Fruit fly (Drosophila melanogaster): ENCODE data around the gene ph-d.

ph-d gene

DNA sequence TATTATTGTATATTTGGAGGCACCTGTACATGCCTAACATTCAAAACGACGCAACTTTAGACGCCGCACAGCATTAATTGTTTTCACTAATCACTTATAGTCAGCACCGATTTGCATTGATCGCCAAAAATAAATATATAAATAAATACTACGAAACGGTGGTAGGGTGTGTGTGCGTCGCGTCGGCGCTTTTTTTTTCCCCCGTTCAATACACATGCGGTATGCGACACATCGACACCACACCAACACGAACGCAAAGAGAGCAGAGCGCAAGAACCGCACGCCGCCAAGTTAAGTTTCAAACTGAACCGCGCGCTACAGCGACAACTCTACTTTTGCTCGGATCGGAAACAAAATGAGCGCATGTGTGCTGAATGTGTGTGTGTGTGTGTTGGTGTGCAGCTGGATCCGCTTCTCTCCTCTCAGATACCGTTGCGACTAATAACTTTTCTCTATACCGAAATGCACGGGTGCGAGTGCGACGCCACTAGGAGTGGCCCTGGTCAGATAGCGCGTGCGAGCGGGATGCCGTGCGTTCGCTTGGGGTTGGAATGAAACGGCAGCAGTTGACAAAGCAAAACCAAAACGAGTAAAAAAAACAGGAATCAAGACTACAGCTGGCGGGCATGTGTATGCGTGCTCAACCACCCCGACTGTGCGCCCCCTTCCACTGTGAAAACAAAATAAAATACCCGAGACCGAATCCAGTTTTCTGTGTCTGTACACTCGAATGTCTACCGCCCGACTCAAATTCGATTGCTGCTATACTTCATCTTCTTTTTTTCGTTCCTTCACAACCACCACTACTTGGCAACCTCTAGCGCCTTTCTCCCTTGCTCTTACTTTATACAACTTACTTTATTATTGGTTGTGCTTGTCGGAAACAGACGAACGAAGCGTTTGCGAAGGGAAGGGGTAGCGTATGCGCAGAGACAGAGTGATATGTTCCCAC, at the start of gene ph-d:
Gene ph-d, minus strand, starts transcription at position 274 of the 952 bp plus-strand sequence.
- peak; percentile 95 for TF ChIP-seq CG17801 (GFP tag; optimal IDR thresholded peaks at IDR 0.05; ENCODE audit: partially characterized antibody)

DNA sequence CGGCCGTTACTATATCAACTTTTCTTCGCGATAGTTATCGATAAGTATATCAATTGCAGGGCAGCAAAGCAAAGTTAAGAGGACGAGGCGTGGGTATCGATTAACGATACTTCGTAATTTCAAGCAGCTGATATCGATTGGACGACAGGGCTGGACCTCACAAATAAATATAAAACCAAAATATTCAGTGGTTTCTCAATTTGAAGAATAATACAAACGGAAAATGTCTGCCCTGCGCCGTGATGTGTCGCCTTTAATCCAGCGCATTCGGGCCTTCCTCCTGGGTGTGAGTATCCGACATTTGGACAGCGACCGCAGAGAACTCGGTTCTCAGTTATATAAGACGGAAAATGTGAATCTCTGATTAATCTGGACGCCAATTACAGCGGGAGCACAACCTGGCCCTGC, 49.3 kb upstream of the ph-d start, which contains the start of gene ND-B14.5A:
Gene ND-B14.5A, plus strand, starts transcription at position 107 of the 408 bp plus-strand sequence.
- TF ChIP-seq CG17801 (GFP tag; optimal IDR thresholded peaks at IDR 0.05; ENCODE audit: partially characterized antibody), result peak; percentile 49

DNA sequence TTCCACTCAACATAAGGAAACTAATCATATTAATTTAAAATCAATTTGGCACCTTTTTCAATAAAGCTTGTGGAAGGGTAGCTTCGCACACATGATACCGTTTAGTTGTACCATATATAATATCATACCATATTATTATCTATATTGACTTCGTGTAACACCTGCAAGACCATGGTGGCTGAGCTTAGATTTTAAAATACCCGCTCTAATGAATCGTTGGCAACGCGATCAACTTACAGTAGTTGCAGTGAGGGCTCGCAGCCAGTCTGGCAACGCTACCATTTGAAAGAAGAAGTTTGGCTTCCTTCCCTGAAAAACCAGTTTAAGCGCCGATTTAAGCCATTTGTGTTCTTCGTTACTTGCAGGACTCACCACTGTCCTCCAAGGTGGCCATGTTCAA, 47.3 kb upstream of the ph-d start:
- no peak for TF ChIP-seq CG17801 (GFP tag; optimal IDR thresholded peaks at IDR 0.05; ENCODE audit: partially characterized antibody)

DNA sequence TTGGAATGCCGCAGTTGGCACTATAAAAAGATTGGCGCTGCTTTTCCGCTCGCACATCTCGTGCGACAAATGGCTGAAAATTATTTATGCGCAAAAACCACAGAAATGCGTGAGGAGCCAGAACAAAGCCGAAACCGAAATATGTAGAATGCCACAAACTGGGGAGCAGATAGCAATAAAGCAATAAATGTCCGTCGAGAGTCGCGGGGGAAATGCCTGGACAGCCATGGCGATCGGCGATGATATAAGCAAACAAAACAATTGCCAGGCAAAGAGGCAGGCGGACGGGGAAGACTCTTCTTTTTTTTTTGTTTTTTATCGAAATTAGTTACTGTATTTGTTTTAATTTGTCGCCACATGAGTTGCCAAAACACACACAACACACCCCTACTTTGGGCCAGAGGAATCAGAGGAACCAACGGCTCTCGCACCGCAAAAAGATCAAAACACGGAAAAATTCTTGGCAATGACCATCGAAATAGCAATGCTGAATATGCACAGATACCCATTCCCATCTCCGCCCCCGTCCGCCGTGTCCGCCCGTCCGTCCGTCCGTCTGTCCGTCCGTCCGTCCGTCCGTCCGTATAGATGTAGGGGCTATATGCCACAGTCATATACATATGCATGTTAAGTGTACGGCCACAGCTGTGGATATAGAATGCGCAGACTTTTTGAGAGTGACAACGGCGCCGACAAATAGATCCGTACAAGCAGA, 45.6 kb upstream of the ph-d start:
- TF ChIP-seq CG17801 (GFP tag; optimal IDR thresholded peaks at IDR 0.05; ENCODE audit: partially characterized antibody), result no peak

DNA sequence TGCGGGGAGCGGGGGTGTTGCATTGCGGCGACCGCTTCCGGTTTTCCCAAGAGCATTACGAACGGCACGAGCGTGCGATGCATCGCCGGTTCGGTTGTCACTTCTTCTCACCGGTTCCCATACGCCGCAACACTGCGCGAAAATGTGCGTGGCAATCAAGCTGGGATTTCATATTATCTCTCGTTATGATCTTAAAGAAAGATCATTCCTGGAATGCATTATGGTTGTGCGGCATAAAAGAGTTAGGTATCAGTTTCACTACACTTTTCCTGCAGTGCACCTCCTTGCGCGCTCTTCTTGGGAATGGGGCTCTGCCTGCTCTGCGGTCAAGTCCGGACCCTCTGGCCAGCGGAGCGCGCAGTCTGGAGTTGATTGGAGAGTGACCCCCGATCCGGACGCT, 43.0 kb upstream of the ph-d start:
- TF ChIP-seq CG17801 (GFP tag; optimal IDR thresholded peaks at IDR 0.05; ENCODE audit: partially characterized antibody), result no peak

DNA sequence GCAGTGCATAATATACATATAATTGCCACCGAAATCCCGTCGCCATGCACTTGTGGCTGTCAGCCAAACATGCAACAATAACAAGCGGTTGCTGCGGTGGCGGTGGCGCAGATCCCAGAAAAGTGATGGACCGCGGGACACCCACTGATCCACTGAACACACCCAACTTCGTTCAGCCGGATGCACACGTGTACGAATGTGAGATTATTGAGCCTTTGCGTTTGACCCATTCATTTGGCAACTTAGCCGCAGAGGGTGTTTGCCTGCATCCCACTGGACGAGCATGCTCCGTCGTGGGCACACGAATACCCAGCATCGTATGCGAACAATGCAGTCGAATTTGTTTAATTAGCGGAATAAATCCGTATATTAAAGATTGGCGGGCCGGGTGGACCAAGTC, 42.3 kb upstream of the ph-d start:
- no peak for TF ChIP-seq CG17801 (GFP tag; optimal IDR thresholded peaks at IDR 0.05; ENCODE audit: partially characterized antibody)

DNA sequence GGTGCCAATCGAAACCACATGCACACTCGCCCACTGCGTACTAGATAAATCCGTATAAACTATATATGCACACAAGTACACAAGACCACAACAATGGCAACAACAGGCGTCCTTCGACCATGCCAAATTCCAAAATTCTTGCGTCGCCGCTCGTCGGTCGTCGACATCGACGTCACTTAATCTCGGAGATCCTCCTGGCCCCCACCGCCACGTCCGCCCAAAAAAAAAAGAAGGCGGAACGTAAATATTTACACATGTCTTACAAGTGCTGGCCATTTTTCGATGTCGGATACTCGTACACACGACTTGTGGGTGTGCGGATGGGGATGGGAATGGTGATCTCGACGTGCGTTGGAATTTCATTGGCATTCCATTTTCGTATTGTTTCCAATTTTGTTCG, 40.3 kb upstream of the ph-d start:
- no peak for TF ChIP-seq CG17801 (GFP tag; optimal IDR thresholded peaks at IDR 0.05; ENCODE audit: partially characterized antibody)

DNA sequence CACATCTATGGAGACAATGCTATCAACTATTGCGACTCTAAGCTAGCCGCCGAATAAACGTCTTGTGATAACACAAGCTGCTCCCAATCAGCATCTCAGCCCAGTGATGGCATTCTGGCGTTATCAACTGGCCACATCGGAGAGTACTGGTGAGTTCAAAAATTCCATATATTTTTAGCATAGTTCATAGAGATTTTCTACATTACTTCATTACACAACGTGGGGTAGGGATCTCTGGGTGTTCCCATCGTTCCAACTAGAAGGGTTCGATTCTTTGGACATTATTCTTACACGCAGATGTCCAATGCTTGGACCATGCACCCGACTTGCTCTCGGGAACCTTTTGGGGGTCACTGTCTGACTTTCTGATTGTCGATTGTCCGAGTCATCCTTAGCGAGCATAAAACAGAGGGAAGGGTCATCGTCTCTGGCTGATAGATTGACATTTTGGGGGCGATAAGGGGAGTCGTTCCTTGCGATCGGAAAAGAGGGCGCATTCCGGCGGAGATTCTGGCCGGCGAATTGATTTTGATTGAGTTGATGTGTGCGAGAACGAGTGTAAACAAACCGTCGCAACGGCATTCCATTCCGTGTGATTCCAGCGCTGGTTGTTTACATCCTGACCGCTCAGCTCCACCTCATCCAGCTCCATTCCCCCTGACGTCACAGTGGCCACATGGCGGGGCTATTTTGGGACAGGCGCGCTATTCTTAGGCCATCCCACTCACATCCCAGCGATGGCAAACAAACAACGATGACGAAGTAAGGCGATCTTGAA, 39.2 kb upstream of the ph-d start, which contains the start of the genes Cyp4d1 and CG3630:
Gene Cyp4d1, minus strand, starts transcription at position 51 of the 778 bp plus-strand sequence.
Gene CG3630, plus strand, starts transcription at position 67 of the 778 bp plus-strand sequence.
- TF ChIP-seq CG17801 (GFP tag; optimal IDR thresholded peaks at IDR 0.05; ENCODE audit: partially characterized antibody), result no peak

DNA sequence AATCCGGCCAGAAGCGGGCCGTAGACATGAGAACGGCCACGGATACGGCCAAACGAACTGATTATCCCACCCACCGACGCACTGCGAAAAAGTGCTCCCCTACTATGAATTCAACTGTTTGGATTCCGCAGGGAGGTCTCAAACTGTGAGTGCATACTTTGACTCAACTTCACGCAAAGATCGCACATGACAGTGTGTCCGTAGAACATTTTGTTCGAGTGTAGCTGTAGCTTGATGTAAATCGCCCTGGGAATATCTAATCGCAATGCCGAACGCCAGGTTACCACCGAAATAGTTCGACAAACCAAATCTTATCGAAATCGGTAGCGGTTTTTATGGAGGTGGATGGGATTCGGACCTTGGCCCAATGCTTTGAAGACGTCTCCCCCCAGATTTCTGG, 37.9 kb upstream of the ph-d start:
- no peak for TF ChIP-seq CG17801 (GFP tag; optimal IDR thresholded peaks at IDR 0.05; ENCODE audit: partially characterized antibody)

DNA sequence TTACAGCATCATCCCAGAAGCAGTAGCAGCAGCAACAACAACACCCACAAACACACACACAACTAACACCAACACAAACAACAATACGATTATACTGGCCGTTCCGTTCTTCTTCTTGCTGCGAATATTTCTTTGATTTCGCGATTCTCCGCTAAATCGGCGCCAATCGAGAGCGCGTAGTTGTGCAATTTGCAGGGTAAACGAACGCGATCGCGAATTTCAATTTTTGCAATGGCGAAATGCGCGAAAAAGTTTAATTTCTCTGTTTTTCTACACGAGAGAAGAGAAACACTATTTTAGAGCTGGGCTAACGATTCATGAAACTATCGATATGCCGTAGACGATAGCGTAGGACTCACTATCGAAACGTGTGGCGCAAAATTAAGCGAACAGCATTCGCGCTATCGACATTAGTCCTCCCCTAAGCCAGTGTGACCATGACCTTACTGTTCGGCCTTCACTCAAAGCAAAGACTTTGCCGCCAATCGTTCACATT, 35.6 kb upstream of the ph-d start, which contains the start of gene wapl:
Gene wapl, minus strand, starts transcription at position 316 of the 496 bp plus-strand sequence.
- peak; percentile 52 for TF ChIP-seq CG17801 (GFP tag; optimal IDR thresholded peaks at IDR 0.05; ENCODE audit: partially characterized antibody)

DNA sequence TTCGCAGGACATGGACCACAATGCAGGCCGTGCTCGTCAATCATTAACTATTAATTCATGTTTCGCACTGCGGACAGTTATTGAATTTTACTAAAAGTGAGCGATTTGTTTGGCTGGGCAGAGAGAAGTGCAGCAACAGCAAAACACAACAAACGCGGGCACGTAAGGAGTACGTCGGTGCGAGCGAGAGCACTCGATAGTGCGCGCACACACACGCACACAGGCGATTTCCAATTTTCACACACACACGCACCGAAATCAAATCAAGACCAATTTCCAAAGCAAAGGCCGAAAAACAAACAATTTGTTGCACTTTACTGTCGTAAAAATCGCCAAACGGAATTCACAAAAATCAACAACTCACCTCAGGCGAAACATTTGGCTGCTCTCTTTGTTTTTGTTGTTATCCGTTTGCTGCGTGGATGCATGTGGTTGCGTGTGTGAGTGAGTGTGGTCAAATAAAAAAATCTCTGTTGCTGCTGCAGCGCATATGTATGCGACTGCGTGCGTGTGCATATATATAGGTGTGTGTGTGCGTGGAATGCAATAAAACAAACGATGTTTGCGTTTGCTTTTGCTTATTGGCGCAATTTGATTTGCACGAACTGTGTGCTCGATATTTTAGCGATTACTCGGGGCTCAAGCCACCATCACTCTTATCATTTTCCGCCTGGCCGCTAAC, 35.0 kb upstream of the ph-d start:
- TF ChIP-seq CG17801 (GFP tag; optimal IDR thresholded peaks at IDR 0.05; ENCODE audit: partially characterized antibody), result no peak

DNA sequence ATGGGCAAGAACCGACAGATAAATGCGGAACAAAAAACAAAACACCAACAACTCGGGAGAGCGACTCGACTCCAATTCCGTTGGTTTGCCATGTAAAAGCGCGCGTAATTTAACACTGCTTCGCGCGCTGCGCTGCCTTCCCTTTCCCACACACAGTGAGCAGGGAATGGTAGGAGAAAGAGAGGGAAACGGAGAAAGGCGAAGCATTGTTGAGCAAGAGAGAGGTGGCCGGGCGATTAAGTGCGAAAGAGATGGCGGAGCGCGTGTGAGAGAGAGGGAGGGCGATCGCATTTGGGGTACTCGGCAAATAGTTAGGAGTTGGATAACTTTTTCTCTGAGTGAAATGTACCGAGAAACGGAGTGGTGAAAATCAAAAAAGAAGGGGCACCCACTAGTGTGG, 32.8 kb upstream of the ph-d start:
- TF ChIP-seq CG17801 (GFP tag; optimal IDR thresholded peaks at IDR 0.05; ENCODE audit: partially characterized antibody), result peak; percentile 38

DNA sequence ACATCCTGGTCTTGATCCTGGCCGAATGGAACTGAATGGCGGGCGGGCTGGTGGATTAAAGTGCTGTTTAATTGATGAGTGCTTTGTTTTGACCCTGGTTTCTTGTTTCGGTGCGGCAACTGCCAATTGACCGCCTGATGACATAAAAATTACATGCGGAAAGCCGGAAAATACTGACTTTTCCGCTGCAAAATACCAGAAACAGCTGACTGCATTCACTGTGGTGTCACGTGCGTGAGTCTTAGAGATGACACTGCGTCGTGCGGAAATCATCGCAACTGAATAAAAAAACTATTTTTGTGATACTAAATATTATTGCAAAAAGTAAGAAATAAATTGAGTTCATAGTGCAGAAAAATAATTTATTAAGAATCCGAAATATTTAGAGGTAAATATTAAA, 26.4 kb upstream of the ph-d start, which contains the start of gene bcn92:
Gene bcn92, minus strand, starts transcription at position 170 of the 400 bp plus-strand sequence.
- TF ChIP-seq CG17801 (GFP tag; optimal IDR thresholded peaks at IDR 0.05; ENCODE audit: partially characterized antibody), result peak; percentile 41

DNA sequence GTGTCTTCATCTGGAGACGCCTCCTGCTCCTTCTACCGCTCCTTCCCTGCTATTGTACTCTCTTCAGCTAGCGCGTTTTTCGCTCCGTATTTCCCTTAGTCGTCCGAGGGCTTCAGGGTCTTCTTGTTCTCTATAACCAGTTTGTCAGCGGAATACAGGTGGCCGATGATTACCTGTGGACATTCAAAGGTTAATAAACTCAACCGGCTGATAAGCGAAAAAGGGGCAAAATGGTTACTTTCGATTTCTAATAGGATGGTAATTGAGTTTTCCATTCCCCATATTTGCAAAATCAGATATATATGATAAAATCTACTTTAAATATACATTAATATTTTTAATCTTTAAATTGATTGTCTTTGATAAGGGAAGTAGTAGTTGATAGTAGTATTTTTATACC, 25.6 kb upstream of the ph-d start:
- TF ChIP-seq CG17801 (GFP tag; optimal IDR thresholded peaks at IDR 0.05; ENCODE audit: partially characterized antibody), result no peak

Measured in ovary, adult (tissue).